Worm (Caenorhabditis elegans) whole organism, L4 larva: ENCODE results near the gene F54D5.3.

Source experiments
- F10B5.3 ChIP-seq: sonication (generic microtip); optimal IDR thresholded peaks from 2 replicates; lab custom pipeline; 2016; ENCODE audit warnings: mild to moderate bottlenecking, missing genetic modification characterization, missing compliant biosample characterization
- T20F7.1 ChIP-seq: fragments of 200-800 bp; sonication (Bioruptor generic); optimal IDR thresholded peaks from 2 replicates; lab custom pipeline; 2018; ENCODE audit warnings: mild to moderate bottlenecking, missing genetic modification characterization, missing compliant biosample characterization
- T26A8.4 ChIP-seq: fragments of 200-800 bp; sonication (Bioruptor generic); IDR thresholded peaks from 2 replicates; pipeline ENCODE4 v1.3.6; 2022; ENCODE audit warnings: missing genetic modification characterization, missing compliant biosample characterization
- Y48G9A.11 ChIP-seq: fragments of 200-800 bp; sonication (Bioruptor generic); IDR thresholded peaks from 2 replicates; pipeline ENCODE4 v1.3.6; 2022; ENCODE audit warnings: missing genetic modification reagents, missing genetic modification characterization, missing compliant biosample characterization
- Y5F2A.4 ChIP-seq: fragments of 200-800 bp; sonication (Bioruptor generic); optimal IDR thresholded peaks from 2 replicates; lab custom pipeline; 2018; ENCODE audit warnings: mild to moderate bottlenecking, missing genetic modification characterization, missing compliant biosample characterization
- Y75B8A.6 ChIP-seq: fragments of 200-800 bp; sonication (Bioruptor generic); IDR thresholded peaks from 2 replicates; pipeline ENCODE4 v1.3.6; 2022; ENCODE audit warnings: missing genetic modification reagents, missing genetic modification characterization, missing compliant biosample characterization
- ZK337.2 ChIP-seq: fragments of 200-800 bp; sonication (Bioruptor generic); IDR thresholded peaks from 2 replicates; pipeline ENCODE4 v1.3.6; 2022; ENCODE audit warnings: missing genetic modification reagents, missing genetic modification characterization, missing compliant biosample characterization
- ceh-44 ChIP-seq: fragments of 200-800 bp; sonication (Bioruptor generic); IDR thresholded peaks from 2 replicates; pipeline ENCODE4 v1.3.6; 2022; ENCODE audit warnings: missing genetic modification reagents, missing genetic modification characterization, missing compliant biosample characterization
- ces-1 ChIP-seq: fragments of 150-350 bp; sonication (generic microtip); optimal IDR thresholded peaks from 4 replicates; lab custom pipeline; 2014; ENCODE audit warnings: missing biosample characterization, missing genetic modification reagents, missing genetic modification characterization
- daf-16 ChIP-seq, 3 experiments: sonication (generic microtip); optimal IDR thresholded peaks; 2 replicates each; lab custom pipeline; 2016 to 2017; ENCODE audit warnings: missing genetic modification characterization in 3 of 3, missing genetic modification reagents in 3 of 3, mild to moderate bottlenecking in 2 of 3, missing compliant biosample characterization in 2 of 3, missing biosample characterization in 1 of 3, moderate library complexity in 1 of 3
- daf-19 ChIP-seq: fragments of 200-800 bp; sonication (Bioruptor generic); conservative IDR thresholded peaks from 2 replicates; pipeline ENCODE4 v1.3.6; 2022; ENCODE audit warnings: missing genetic modification characterization, missing compliant biosample characterization
- dmd-6 ChIP-seq: fragments of 200-800 bp; sonication (Bioruptor generic); IDR thresholded peaks from 2 replicates; pipeline ENCODE4 v1.3.6; 2022; ENCODE audit warnings: missing genetic modification reagents, missing genetic modification characterization, missing compliant biosample characterization
- dmd-9 ChIP-seq: fragments of 200-800 bp; sonication (Bioruptor generic); IDR thresholded peaks from 2 replicates; pipeline ENCODE4 v1.3.6; 2022; ENCODE audit warnings: missing genetic modification reagents, missing genetic modification characterization, missing compliant biosample characterization
- dpl-1 ChIP-seq: fragments of 150-350 bp; optimal IDR thresholded peaks from 2 replicates; lab custom pipeline; 2014; ENCODE audit warnings: missing biosample characterization, missing genetic modification reagents, missing genetic modification characterization
- dve-1 ChIP-seq: sonication (generic microtip); optimal IDR thresholded peaks from 2 replicates; lab custom pipeline; 2017; ENCODE audit warnings: antibody characterized with exemption, mild to moderate bottlenecking, missing genetic modification characterization, missing compliant biosample characterization; ENCODE audit not compliant: insufficient read depth
- hlh-11 ChIP-seq: fragments of 200-800 bp; sonication (Bioruptor generic); optimal IDR thresholded peaks from 2 replicates; lab custom pipeline; 2018; ENCODE audit warnings: mild to moderate bottlenecking, missing genetic modification characterization, missing compliant biosample characterization
- hlh-30 ChIP-seq: sonication (generic microtip); optimal IDR thresholded peaks from 2 replicates; lab custom pipeline; 2017; ENCODE audit warnings: antibody characterized with exemption, mild to moderate bottlenecking, missing genetic modification characterization, missing compliant biosample characterization; ENCODE audit not compliant: insufficient read depth
- lin-1 ChIP-seq: fragments of 200-800 bp; sonication (Bioruptor generic); IDR thresholded peaks from 2 replicates; pipeline ENCODE4 v1.3.6; 2022; ENCODE audit warnings: missing genetic modification reagents, missing genetic modification characterization, missing compliant biosample characterization
- lin-38 ChIP-seq: fragments of 200-800 bp; sonication (Bioruptor generic); IDR thresholded peaks from 2 replicates; pipeline ENCODE4 v1.3.6; 2022; ENCODE audit warnings: missing genetic modification reagents, missing genetic modification characterization, missing compliant biosample characterization
- lir-3 ChIP-seq: sonication (generic microtip); optimal IDR thresholded peaks from 2 replicates; lab custom pipeline; 2016; ENCODE audit warnings: mild to moderate bottlenecking, missing genetic modification characterization, missing compliant biosample characterization
- lsy-2 ChIP-seq, 2 experiments: fragments of 150-350 bp in 1 of 2; sonication (generic microtip) in 1 of 2; optimal IDR thresholded peaks; 2 replicates each; lab custom pipeline; 2014 to 2017; ENCODE audit warnings: missing biosample characterization in 2 of 2, missing genetic modification characterization in 2 of 2
- mdt-29 ChIP-seq: fragments of 200-800 bp; sonication (Bioruptor generic); IDR thresholded peaks from 2 replicates; pipeline ENCODE4 v1.3.6; 2022; ENCODE audit warnings: missing genetic modification reagents, missing genetic modification characterization, missing compliant biosample characterization
- mep-1 ChIP-seq: fragments of 150-350 bp; sonication (generic microtip); optimal IDR thresholded peaks from 3 replicates; lab custom pipeline; 2014; ENCODE audit warnings: missing biosample characterization, missing genetic modification characterization
- mxl-2 ChIP-seq: fragments of 200-800 bp; sonication (Bioruptor generic); conservative IDR thresholded peaks from 2 replicates; pipeline ENCODE4 v1.3.6; 2022; ENCODE audit warnings: missing genetic modification reagents, missing genetic modification characterization, missing compliant biosample characterization
- nhr-102 ChIP-seq: sonication (generic microtip); optimal IDR thresholded peaks from 2 replicates; lab custom pipeline; 2016; ENCODE audit warnings: mild to moderate bottlenecking, missing genetic modification characterization, moderate library complexity, missing compliant biosample characterization
- nhr-28 ChIP-seq: fragments of 150-350 bp; optimal IDR thresholded peaks from 2 replicates; lab custom pipeline; 2014; ENCODE audit warnings: missing biosample characterization, missing genetic modification characterization
- nhr-6 ChIP-seq: fragments of 150-350 bp; optimal IDR thresholded peaks from 2 replicates; lab custom pipeline; 2014; ENCODE audit warnings: missing biosample characterization, missing genetic modification characterization
- nhr-77 ChIP-seq: fragments of 150-350 bp; optimal IDR thresholded peaks from 2 replicates; lab custom pipeline; 2014; ENCODE audit warnings: missing biosample characterization, missing genetic modification characterization
- pqm-1 ChIP-seq: sonication (generic microtip); optimal IDR thresholded peaks from 2 replicates; lab custom pipeline; 2017; ENCODE audit warnings: missing biosample characterization, missing genetic modification characterization
- set-16 ChIP-seq: fragments of 200-800 bp; sonication (Bioruptor generic); IDR thresholded peaks from 2 replicates; pipeline ENCODE4 v1.3.6; 2022; ENCODE audit warnings: missing genetic modification reagents, missing genetic modification characterization, missing compliant biosample characterization
- snpc-1.2 ChIP-seq: fragments of 200-800 bp; sonication (Bioruptor generic); IDR thresholded peaks from 2 replicates; pipeline ENCODE4 v1.3.6; 2022; ENCODE audit warnings: missing genetic modification reagents, missing genetic modification characterization, missing compliant biosample characterization
- tra-1 ChIP-seq: fragments of 200-800 bp; sonication (Bioruptor generic); IDR thresholded peaks from 2 replicates; pipeline ENCODE4 v1.3.6; 2022; ENCODE audit warnings: missing genetic modification reagents, missing genetic modification characterization, missing compliant biosample characterization
- unc-62 ChIP-seq, 3 experiments: fragments of 150-350 bp in 1 of 3; sonication (generic microtip); optimal IDR thresholded peaks in 2 of 3; peaks in 1 of 3; 1 replicate in 1 of 3; 2 replicates in 2 of 3; lab custom pipeline; 2014 to 2017; ENCODE audit warnings: missing biosample characterization in 3 of 3, missing genetic modification characterization in 3 of 3, missing genetic modification reagents in 3 of 3, missing genotype in 1 of 3
- vab-7 ChIP-seq: fragments of 200-800 bp; sonication (Bioruptor generic); IDR thresholded peaks from 2 replicates; pipeline ENCODE4 v1.3.6; 2022; ENCODE audit warnings: missing genetic modification reagents, missing genetic modification characterization, missing compliant biosample characterization
- zip-2 ChIP-seq: fragments of 150-350 bp; optimal IDR thresholded peaks from 2 replicates; lab custom pipeline; 2014; ENCODE audit warnings: missing biosample characterization, missing genetic modification characterization
- ztf-11 ChIP-seq: fragments of 150-350 bp; optimal IDR thresholded peaks from 2 replicates; lab custom pipeline; 2014; ENCODE audit warnings: missing biosample characterization, missing genetic modification characterization

F54D5.3 gene

DNA sequence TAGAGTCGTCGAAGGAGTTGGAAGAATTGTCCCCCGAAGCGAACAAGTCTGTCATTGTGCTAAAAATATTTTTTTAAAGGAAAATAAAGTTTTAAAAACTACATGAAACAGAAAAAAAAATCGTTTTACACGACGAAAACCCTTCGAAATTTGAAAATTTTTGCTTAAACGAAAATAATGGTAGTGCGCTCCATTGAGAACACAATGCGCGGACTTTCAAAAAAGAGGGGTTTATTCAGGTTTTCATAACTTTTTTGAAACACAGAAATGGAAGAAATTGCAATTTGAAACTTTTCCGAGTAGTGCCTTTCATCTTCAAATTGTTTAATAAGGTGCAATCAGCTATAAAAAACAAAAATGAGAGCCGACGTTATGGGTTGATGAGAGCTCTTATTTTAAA is 28.1 kb downstream of the F54D5.3 start, which contains the start of gene npp-5:
npp-5 (minus strand) TSS at position 59 of the 400 bp plus-strand sequence.
- no peak for TF ChIP-seq Y75B8A.6 (GFP tag; lab: Robert Waterston, UW)
- TF ChIP-seq lsy-2 (tag; optimal IDR thresholded peaks at IDR 0.05; lab: Kevin White, UChicago): peak in 1 of 2 experiments; percentile 20
- TF ChIP-seq dpl-1 (GFP tag; lab: Kevin White, UChicago): peak; percentile 85
- TF ChIP-seq lin-38: peak; percentile 78
- TF ChIP-seq tra-1: no peak
- no peak for TF ChIP-seq ZK337.2 (GFP tag; lab: Robert Waterston, UW)
- peak; percentile 3 for TF ChIP-seq hlh-30 (tag; lab: Kevin White, UChicago)
- no peak for TF ChIP-seq vab-7 (GFP tag; lab: Robert Waterston, UW)
- TF ChIP-seq F10B5.3 (tag; lab: Kevin White, UChicago): no peak
- TF ChIP-seq nhr-6 (tag; lab: Kevin White, UChicago): peak; percentile 41

- TF ChIP-seq dmd-6 (GFP tag; lab: Robert Waterston, UW): no peak
- no peak for TF ChIP-seq T26A8.4 (GFP tag; lab: Robert Waterston, UW)
- no peak for TF ChIP-seq mdt-29 (GFP tag; lab: Robert Waterston, UW)
Measured at ce11 chrII:11600711-11601110, 29.1 kb downstream of the F54D5.3 start, which contains the start of gene F07A11.4. Gene F07A11.4 (plus strand): TSS chrII:11601011.

DNA sequence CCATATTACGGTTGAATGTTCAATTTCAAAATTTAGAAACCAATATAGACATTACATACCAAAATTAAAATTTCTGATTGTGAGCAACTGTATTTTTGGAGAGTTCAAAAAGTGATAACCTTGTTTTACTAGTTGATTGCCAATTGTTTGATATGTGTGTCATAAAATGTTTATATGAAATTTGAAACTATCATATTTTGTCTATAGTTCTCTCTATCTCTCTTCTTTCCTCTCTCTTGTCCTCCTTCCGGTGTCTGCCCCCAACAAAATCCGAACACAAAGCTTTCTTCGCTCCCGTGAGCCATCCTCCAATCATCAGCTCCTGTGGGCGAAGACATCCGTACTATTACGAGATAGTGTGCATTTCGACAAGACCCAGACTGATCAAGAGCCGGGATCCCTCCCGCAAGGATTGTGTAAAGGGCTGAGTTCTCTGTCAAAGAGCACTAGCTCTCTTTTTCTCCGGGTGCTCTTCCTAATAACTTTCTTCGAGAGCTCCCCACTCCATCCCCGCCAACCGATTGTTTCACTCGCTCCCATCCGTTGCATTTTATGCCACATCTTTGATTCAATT is 30.9 kb downstream of the F54D5.3 start:
- TF ChIP-seq hlh-11 (tag; lab: Kevin White, UChicago): peak; percentile 34
- peak in 1 of 2 experiments; percentile 57 for TF ChIP-seq unc-62 (GFP tag; optimal IDR thresholded peaks at IDR 0.05 in 1 of 2; lab: Kevin White, UChicago)
- no peak for TF ChIP-seq unc-62 (tag; optimal IDR thresholded peaks at IDR 0.05; lab: Kevin White, UChicago)
- TF ChIP-seq mxl-2 (GFP tag; lab: Robert Waterston, UW): no peak
- TF ChIP-seq nhr-102: no peak
- TF ChIP-seq set-16 (GFP tag; lab: Robert Waterston, UW): 0 out of 2 replicates have a peak, but pooled peaks have one; percentile 22

DNA sequence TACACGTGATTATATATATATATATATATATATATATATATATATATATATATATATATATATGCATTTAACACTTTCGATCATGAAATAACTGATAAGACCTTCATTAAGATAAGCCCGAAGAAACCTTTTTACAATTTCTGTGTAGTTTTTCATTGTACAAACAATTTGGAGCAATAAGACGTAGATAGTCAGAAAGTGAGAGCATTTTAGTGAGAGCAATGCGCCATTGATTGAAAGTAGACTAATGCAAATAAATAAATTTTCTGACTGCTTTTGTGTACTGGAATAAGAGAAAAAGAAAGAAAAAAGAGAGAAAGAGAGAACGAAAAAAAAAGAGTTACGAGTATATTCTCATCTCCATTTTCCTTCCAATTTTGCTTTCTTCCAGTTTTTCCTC is 33.0 kb downstream of the F54D5.3 start:
- TF ChIP-seq dmd-6 (GFP tag; lab: Robert Waterston, UW) (peak; percentile 49), T20F7.1 (GFP tag; lab: Kevin White, UChicago) (no peak), nhr-28 (tag; lab: Kevin White, UChicago) (peak; percentile 40), daf-19 (no peak), mep-1 (tag; lab: Kevin White, UChicago) (peak; percentile 30), dve-1 (tag; lab: Kevin White, UChicago) (peak; percentile 66), pqm-1 (tag; lab: Kevin White, UChicago) (peak; percentile 85), hlh-11 (tag; lab: Kevin White, UChicago) (peak; percentile 32), daf-16 (GFP tag; optimal IDR thresholded peaks at IDR 0.05; lab: Kevin White, UChicago) (no peak), daf-16 (tag; optimal IDR thresholded peaks at IDR 0.05; lab: Kevin White, UChicago) (peak; percentile 78)
- TF ChIP-seq, all 104 proteins: peak for 7

- TF ChIP-seq dmd-6 (GFP tag; lab: Robert Waterston, UW) (peak; percentile 85), lsy-2 (tag; optimal IDR thresholded peaks at IDR 0.05; lab: Kevin White, UChicago) (peak in 1 of 2 experiments; percentile 13), ztf-11 (tag; lab: Kevin White, UChicago) (no peak), snpc-1.2 (GFP tag; lab: Robert Waterston, UW) (no peak), lin-1 (GFP tag; lab: Robert Waterston, UW) (0 out of 2 replicates have a peak, but pooled peaks have one; percentile 27), ces-1 (GFP tag; lab: Kevin White, UChicago) (no peak), dve-1 (tag; lab: Kevin White, UChicago) (peak; percentile 52), zip-2 (tag; lab: Kevin White, UChicago) (no peak), nhr-28 (tag; lab: Kevin White, UChicago) (peak; percentile 39), dmd-9 (no peak), pqm-1 (tag; lab: Kevin White, UChicago) (peak; percentile 62), mep-1 (tag; lab: Kevin White, UChicago) (peak; percentile 24), unc-62 (GFP tag; optimal IDR thresholded peaks at IDR 0.05 in 1 of 2; lab: Kevin White, UChicago) (no peak), unc-62 (tag; optimal IDR thresholded peaks at IDR 0.05; lab: Kevin White, UChicago) (no peak), hlh-11 (tag; lab: Kevin White, UChicago) (peak; percentile 57), ceh-44 (no peak), hlh-30 (tag; lab: Kevin White, UChicago) (peak; percentile 78), mxl-2 (GFP tag; lab: Robert Waterston, UW) (peak; percentile 53; the same call in 1 of the 2 replicates), Y5F2A.4 (GFP tag; lab: Kevin White, UChicago) (no peak), tra-1 (peak; percentile 66), Y48G9A.11 (GFP tag; lab: Robert Waterston, UW) (no peak), daf-16 (GFP tag; optimal IDR thresholded peaks at IDR 0.05; lab: Kevin White, UChicago) (no peak), daf-16 (tag; optimal IDR thresholded peaks at IDR 0.05; lab: Kevin White, UChicago) (peak; percentile 30), lir-3 (no peak), nhr-77 (peak; percentile 44)
Measured at ce11 chrII:11611462-11611861, 39.9 kb downstream of the F54D5.3 start.
